Worm (Caenorhabditis elegans): ENCODE results near the gene mxl-1.

mxl-1 gene

DNA sequence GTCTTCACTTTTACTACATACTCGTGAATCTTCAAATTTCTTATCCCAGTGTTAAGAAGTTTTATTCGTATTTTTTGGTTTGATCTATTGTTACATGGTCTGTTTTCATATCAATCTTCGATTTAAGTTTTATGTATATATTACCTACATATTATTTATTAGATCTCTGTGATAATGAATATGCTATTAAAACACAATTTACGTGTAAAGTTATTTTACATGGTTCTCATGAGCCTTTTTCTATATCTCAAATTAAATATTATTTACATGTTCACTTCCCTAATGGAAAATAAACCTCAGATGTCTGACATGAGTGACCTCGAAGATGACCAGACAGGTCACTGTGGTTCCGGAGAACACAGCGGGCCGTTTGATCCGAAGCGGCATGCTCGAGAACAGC is at the start of gene mxl-1:
TSS of gene mxl-1 (plus strand) at position 301 of the 400 bp plus-strand sequence.
- TF ChIP-seq him-1 (tag; optimal IDR thresholded peaks at IDR 0.05) (no peak), dao-5 (tag; optimal IDR thresholded peaks at IDR 0.05) (no peak), W03F9.2 (tag; optimal IDR thresholded peaks at IDR 0.05) (no peak)

- TF ChIP-seq him-1 (tag; optimal IDR thresholded peaks at IDR 0.05) (no peak), W03F9.2 (tag; optimal IDR thresholded peaks at IDR 0.05) (no peak), dao-5 (tag; optimal IDR thresholded peaks at IDR 0.05) (no peak)
Measured at ce11 chrV:11196109-11196508, 48.5 kb upstream of the mxl-1 start, which contains the start of gene clc-6. Gene clc-6, minus strand, starts transcription at chrV:11196209.

DNA sequence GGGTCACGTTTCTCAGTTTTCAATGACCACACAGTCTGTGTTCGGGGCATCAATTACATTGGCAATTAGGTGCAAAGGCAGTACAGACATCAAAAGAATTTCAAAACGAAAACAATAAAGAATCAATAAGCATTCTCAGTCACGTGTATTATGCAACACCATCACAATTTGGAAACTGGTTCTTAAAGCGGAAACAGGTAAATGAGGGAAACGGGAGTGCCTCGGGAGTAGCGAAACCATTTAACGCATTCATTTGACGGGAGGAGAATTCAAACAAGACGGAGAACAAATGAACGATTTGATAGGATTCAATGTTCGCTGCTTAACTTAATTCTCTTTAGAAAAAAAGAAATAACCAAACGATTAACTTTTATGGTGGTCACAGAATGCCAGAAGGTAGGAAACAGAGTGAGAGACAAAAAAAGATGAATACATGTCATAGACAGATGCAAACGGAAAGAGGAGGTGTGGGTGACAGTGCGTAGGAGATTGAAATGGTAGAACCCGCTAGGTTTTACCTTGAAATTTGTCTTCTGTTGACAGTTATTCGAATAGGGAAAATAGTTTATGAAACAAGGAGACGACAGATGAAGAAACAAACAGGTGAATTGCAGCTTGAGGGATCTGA is 47.9 kb upstream of the mxl-1 start:
- no peak for TF ChIP-seq dao-5 (tag; optimal IDR thresholded peaks at IDR 0.05)

ce11 chrV:11198094-11198493 is 46.5 kb upstream of the mxl-1 start:
- no peak for TF ChIP-seq him-1 (tag; optimal IDR thresholded peaks at IDR 0.05)
- no peak for TF ChIP-seq dao-5 (tag; optimal IDR thresholded peaks at IDR 0.05)
- TF ChIP-seq W03F9.2 (tag; optimal IDR thresholded peaks at IDR 0.05): no peak

DNA sequence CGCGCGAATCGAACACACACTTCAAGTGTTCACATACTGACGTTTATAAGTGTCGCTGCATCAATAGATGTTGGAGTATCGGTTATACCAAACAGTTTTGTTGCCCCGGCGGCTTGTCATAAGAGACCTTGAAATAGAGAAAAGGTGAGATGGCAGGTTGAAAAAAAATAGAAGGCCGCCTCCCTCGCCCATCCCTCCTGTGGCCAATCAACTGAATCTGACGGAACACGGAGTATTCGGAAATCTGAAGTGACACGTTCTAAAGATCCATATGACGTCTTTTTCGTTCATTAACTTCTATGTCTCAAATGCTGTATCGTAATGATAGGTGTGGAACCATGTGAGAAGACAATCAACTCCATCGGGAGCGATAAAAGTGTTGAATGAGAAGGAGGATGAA is 45.1 kb upstream of the mxl-1 start:
- no peak for TF ChIP-seq W03F9.2 (tag; optimal IDR thresholded peaks at IDR 0.05)
- no peak for TF ChIP-seq dao-5 (tag; optimal IDR thresholded peaks at IDR 0.05)

- no peak for TF ChIP-seq dao-5 (tag; optimal IDR thresholded peaks at IDR 0.05)
Measured at ce11 chrV:11200316-11200715, 44.3 kb upstream of the mxl-1 start, which contains the start of gene K10D6.3. Gene K10D6.3, plus strand, starts transcription at chrV:11200616.

ce11 chrV:11201826-11202565 is 42.6 kb upstream of the mxl-1 start, which contains the start of gene K10D6.4:
Gene K10D6.4, plus strand, starts transcription at chrV:11201925.
- TF ChIP-seq W03F9.2 (tag; optimal IDR thresholded peaks at IDR 0.05): no peak
- TF ChIP-seq dao-5 (tag; optimal IDR thresholded peaks at IDR 0.05): no peak
- TF ChIP-seq him-1 (tag; optimal IDR thresholded peaks at IDR 0.05): no peak

- no peak for TF ChIP-seq dao-5 (tag; optimal IDR thresholded peaks at IDR 0.05)
- TF ChIP-seq W03F9.2 (tag; optimal IDR thresholded peaks at IDR 0.05): no peak
- TF ChIP-seq him-1 (tag; optimal IDR thresholded peaks at IDR 0.05): no peak
Measured at ce11 chrV:11204452-11204851, 40.2 kb upstream of the mxl-1 start.

DNA sequence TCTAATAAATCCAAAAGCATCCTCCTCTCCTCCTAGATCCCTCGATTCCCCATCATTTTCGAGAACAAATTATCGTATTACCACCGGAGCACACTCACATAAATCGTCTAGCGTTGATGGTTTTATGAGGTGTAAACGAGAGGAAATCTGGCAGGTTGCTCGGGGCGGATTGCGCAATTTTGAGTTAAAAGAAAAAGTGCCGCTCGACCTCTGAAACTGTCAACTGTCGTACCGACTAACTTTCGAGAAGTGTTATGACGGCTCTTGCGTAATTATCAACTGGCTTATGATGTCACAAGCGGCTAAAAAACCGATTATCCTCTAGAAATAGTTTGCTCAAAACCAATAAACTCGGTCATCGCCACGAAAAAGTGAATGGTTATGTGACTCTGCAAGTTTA is 38.2 kb upstream of the mxl-1 start:
- TF ChIP-seq dao-5 (tag; optimal IDR thresholded peaks at IDR 0.05): no peak
- TF ChIP-seq him-1 (tag; optimal IDR thresholded peaks at IDR 0.05): no peak
- no peak for TF ChIP-seq W03F9.2 (tag; optimal IDR thresholded peaks at IDR 0.05)

ce11 chrV:11209452-11210188 is 35.0 kb upstream of the mxl-1 start:
- TF ChIP-seq him-1 (tag; optimal IDR thresholded peaks at IDR 0.05) (no peak), W03F9.2 (tag; optimal IDR thresholded peaks at IDR 0.05) (no peak), dao-5 (tag; optimal IDR thresholded peaks at IDR 0.05) (no peak)

DNA sequence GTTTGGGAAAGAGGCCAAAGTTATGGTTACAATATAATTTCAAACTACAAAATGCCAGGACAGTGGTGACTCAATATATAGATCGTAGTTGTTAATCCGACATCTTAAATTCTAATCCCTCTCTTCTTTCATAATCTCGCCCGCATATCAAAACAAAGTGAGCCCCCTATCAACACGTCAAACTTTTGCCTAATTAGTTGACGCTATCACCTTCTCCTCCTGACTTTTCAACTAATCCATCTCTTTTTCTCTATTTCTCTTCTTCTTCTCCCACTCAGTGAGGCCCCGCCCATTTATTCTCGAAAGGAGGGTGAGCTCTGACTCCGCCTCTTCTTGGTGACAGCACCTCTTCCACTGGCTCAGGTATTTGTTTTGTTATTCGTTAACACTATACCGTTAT is 33.3 kb upstream of the mxl-1 start:
- TF ChIP-seq dao-5 (tag; optimal IDR thresholded peaks at IDR 0.05) (no peak), him-1 (tag; optimal IDR thresholded peaks at IDR 0.05) (no peak), W03F9.2 (tag; optimal IDR thresholded peaks at IDR 0.05) (no peak)

- no peak for TF ChIP-seq him-1 (tag; optimal IDR thresholded peaks at IDR 0.05)
- TF ChIP-seq W03F9.2 (tag; optimal IDR thresholded peaks at IDR 0.05): no peak
- no peak for TF ChIP-seq dao-5 (tag; optimal IDR thresholded peaks at IDR 0.05)
Measured at ce11 chrV:11214569-11214968, 30.1 kb upstream of the mxl-1 start.

ce11 chrV:11216137-11216536 is 28.5 kb upstream of the mxl-1 start:
- TF ChIP-seq W03F9.2 (tag; optimal IDR thresholded peaks at IDR 0.05) (no peak), him-1 (tag; optimal IDR thresholded peaks at IDR 0.05) (no peak), dao-5 (tag; optimal IDR thresholded peaks at IDR 0.05) (no peak)

DNA sequence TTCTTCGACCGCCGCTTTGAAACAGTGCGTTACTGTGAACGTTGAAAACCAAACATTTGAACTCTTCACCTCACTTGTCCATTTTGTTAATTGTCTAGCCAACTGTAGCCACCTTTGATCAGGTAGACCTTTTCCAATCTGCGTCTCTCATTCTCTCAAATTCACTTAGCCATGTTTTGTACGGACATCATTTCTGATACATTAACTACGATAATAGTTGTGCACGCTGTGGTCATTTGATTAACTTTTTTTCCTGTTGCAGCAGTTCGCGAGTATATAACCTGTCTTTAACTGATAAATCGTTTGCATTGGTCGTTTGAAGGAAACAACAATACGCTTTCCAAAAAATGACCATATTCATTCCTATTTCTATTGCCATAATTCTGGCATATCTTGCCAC is 27.2 kb upstream of the mxl-1 start, which contains the start of gene cyp-29A2:
TSS of gene cyp-29A2 (plus strand) at position 190 of the 400 bp plus-strand sequence.
- TF ChIP-seq him-1 (tag; optimal IDR thresholded peaks at IDR 0.05) (no peak), W03F9.2 (tag; optimal IDR thresholded peaks at IDR 0.05) (no peak), dao-5 (tag; optimal IDR thresholded peaks at IDR 0.05) (no peak)
